Fruit fly (Drosophila melanogaster) whole organism, embryonic: ENCODE data around the gene CG34148.

Experiments
- ATbp ChIP-seq: fragments of 200-800 bp; sonication (Bioruptor generic); optimal IDR thresholded peaks from 2 replicates; lab custom pipeline; 2017; ENCODE audit warnings: missing biosample characterization, mild to moderate bottlenecking, missing genetic modification characterization, missing genetic modification reagents
- Atf3 ChIP-seq: fragments of 200-800 bp; sonication (Bioruptor generic); optimal IDR thresholded peaks from 3 replicates; lab custom pipeline; 2016; ENCODE audit warnings: missing biosample characterization, missing genetic modification characterization
- Atf6 ChIP-seq: fragments of 200-800 bp; sonication (Bioruptor generic); IDR thresholded peaks from 2 replicates; pipeline ENCODE4 v1.3.6; 2022; ENCODE audit warnings: missing biosample characterization, missing genetic modification characterization
- Bdp1 ChIP-seq: fragments of 200-800 bp; sonication (Bioruptor generic); optimal IDR thresholded peaks from 3 replicates; lab custom pipeline; 2016; ENCODE audit warnings: missing biosample characterization, missing genetic modification characterization
- Bteb2 ChIP-seq: fragments of 200-800 bp; sonication (Bioruptor generic); optimal IDR thresholded peaks from 2 replicates; lab custom pipeline; 2016; ENCODE audit warnings: missing biosample characterization, missing genetic modification characterization
- CG10147 ChIP-seq: fragments of 200-800 bp; sonication (Bioruptor generic); optimal IDR thresholded peaks from 2 replicates; lab custom pipeline; 2019; ENCODE audit warnings: missing biosample characterization, mild to moderate bottlenecking, missing genetic modification characterization, moderate library complexity
- CG10366 ChIP-seq: fragments of 200-800 bp; sonication (Bioruptor generic); IDR thresholded peaks from 2 replicates; pipeline ENCODE4 v1.3.6; 2022; ENCODE audit warnings: missing biosample characterization, missing genetic modification characterization
- CG11723 ChIP-seq: fragments of 200-800 bp; sonication (Bioruptor generic); optimal IDR thresholded peaks from 2 replicates; lab custom pipeline; 2017; ENCODE audit warnings: missing biosample characterization, mild to moderate bottlenecking, missing genetic modification characterization
- CG12659 ChIP-seq: fragments of 200-800 bp; sonication (Bioruptor generic); optimal IDR thresholded peaks from 3 replicates; lab custom pipeline; 2017; ENCODE audit warnings: mild to moderate bottlenecking, missing biosample characterization, missing genetic modification reagents, missing genetic modification characterization
- CG12769 ChIP-seq: fragments of 200-800 bp; sonication (Bioruptor generic); optimal IDR thresholded peaks from 2 replicates; lab custom pipeline; 2019; ENCODE audit warnings: missing biosample characterization, mild to moderate bottlenecking, missing genetic modification characterization, moderate library complexity
- CG12942 ChIP-seq: fragments of 200-800 bp; sonication (Bioruptor generic); optimal IDR thresholded peaks from 3 replicates; lab custom pipeline; 2016; ENCODE audit warnings: missing biosample characterization, missing genetic modification characterization
- CG14014 ChIP-seq: fragments of 200-800 bp; sonication (Bioruptor generic); IDR thresholded peaks from 2 replicates; pipeline ENCODE4 v1.3.6; 2022; ENCODE audit warnings: missing biosample characterization, missing genetic modification characterization
- CG15514 ChIP-seq: fragments of 200-800 bp; sonication (Bioruptor generic); optimal IDR thresholded peaks from 3 replicates; lab custom pipeline; 2017; ENCODE audit warnings: missing biosample characterization, missing genetic modification characterization, mild to moderate bottlenecking, moderate library complexity, missing genetic modification reagents
- CG30020 ChIP-seq: fragments of 200-800 bp; optimal IDR thresholded peaks from 2 replicates; lab custom pipeline; 2019; ENCODE audit warnings: missing biosample characterization, mild to moderate bottlenecking, missing genetic modification characterization, moderate library complexity
- CG31388 ChIP-seq: fragments of 200-800 bp; sonication (Bioruptor generic); optimal IDR thresholded peaks from 2 replicates; lab custom pipeline; 2016; ENCODE audit warnings: missing biosample characterization, missing genetic modification characterization
- CG34224 ChIP-seq: fragments of 200-800 bp; sonication (Bioruptor generic); IDR thresholded peaks from 3 replicates; pipeline ENCODE4 v1.3.6; 2022; ENCODE audit warnings: missing biosample characterization, missing genetic modification characterization; ENCODE audit not compliant: partially characterized antibody
- CG9876 ChIP-seq: fragments of 200-800 bp; sonication (Bioruptor generic); optimal IDR thresholded peaks from 2 replicates; lab custom pipeline; 2016; ENCODE audit warnings: missing biosample characterization, missing genetic modification characterization
- CkIIα-i1 ChIP-seq: fragments of 200-800 bp; sonication (Bioruptor generic); IDR thresholded peaks from 2 replicates; pipeline ENCODE4 v1.3.6; 2022; ENCODE audit warnings: missing biosample characterization, missing genetic modification characterization
- CrebB ChIP-seq: fragments of 200-800 bp; sonication (Bioruptor generic); optimal IDR thresholded peaks from 3 replicates; lab custom pipeline; 2018; ENCODE audit warnings: missing biosample characterization, mild to moderate bottlenecking, missing genetic modification characterization
- Eip74EF ChIP-seq, 2 experiments: fragments of 200-800 bp in 1 of 2; fragments of >200 bp in 1 of 2; sonication (Bioruptor generic) in 1 of 2; optimal IDR thresholded peaks; 2 replicates each; lab custom pipeline; 2017 to 2019; ENCODE audit warnings: missing biosample characterization in 2 of 2, missing genetic modification characterization in 2 of 2, mild to moderate bottlenecking in 1 of 2, moderate library complexity in 1 of 2
- Ets65A ChIP-seq: fragments of 200-800 bp; sonication (Bioruptor generic); peaks from one replicate; lab custom pipeline; 2016; ENCODE audit warnings: missing biosample characterization, missing genetic modification characterization
- Gsc ChIP-seq: fragments of 200-800 bp; sonication (Bioruptor generic); IDR thresholded peaks from 2 replicates; pipeline ENCODE4 v1.3.6; 2022; ENCODE audit warnings: missing biosample characterization, missing genetic modification characterization
- NC2β ChIP-seq: fragments of 200-800 bp; sonication (Bioruptor generic); optimal IDR thresholded peaks from 2 replicates; lab custom pipeline; 2016; ENCODE audit warnings: missing biosample characterization, missing genetic modification characterization
- Nf-YA ChIP-seq: fragments of 200-800 bp; sonication (Bioruptor generic); IDR thresholded peaks from 2 replicates; pipeline ENCODE4 v1.3.6; 2022; ENCODE audit warnings: missing biosample characterization, missing genetic modification characterization
- Nf-YB ChIP-seq: fragments of 200-800 bp; sonication (Bioruptor generic); optimal IDR thresholded peaks from 3 replicates; lab custom pipeline; 2019; ENCODE audit warnings: missing biosample characterization, mild to moderate bottlenecking, missing genetic modification characterization, moderate library complexity
- NfI ChIP-seq: fragments of 200-800 bp; sonication (Bioruptor generic); optimal IDR thresholded peaks from 3 replicates; lab custom pipeline; 2018; ENCODE audit warnings: missing biosample characterization, mild to moderate bottlenecking, missing genetic modification characterization, moderate library complexity
- Oaz ChIP-seq: fragments of 200-800 bp; sonication (Bioruptor generic); IDR thresholded peaks from 2 replicates; pipeline ENCODE4 v1.3.6; 2022; ENCODE audit warnings: missing biosample characterization, missing genetic modification characterization
- Opbp ChIP-seq: fragments of 200-800 bp; sonication (Bioruptor generic); IDR thresholded peaks from 3 replicates; pipeline ENCODE4 v1.3.6; 2022; ENCODE audit warnings: missing biosample characterization, missing genetic modification characterization; ENCODE audit not compliant: partially characterized antibody
- Pdp1 ChIP-seq, 2 experiments: fragments of 200-800 bp; sonication (Bioruptor generic); optimal IDR thresholded peaks; 3 replicates each; lab custom pipeline; 2016; ENCODE audit warnings: missing biosample characterization in 2 of 2, missing genetic modification characterization in 2 of 2, mild to moderate bottlenecking in 1 of 2, moderate library complexity in 1 of 2
- Sox102F ChIP-seq: fragments of 200-800 bp; sonication (Bioruptor generic); optimal IDR thresholded peaks from 2 replicates; lab custom pipeline; 2018; ENCODE audit warnings: missing biosample characterization, mild to moderate bottlenecking, missing genetic modification characterization, moderate library complexity
- Tbp ChIP-seq: fragments of >200 bp; optimal IDR thresholded peaks from 2 replicates; lab custom pipeline; 2018; ENCODE audit warnings: missing biosample characterization, missing genetic modification characterization
- ac ChIP-seq: fragments of 200-800 bp; sonication (Bioruptor generic); optimal IDR thresholded peaks from 3 replicates; lab custom pipeline; 2017; ENCODE audit warnings: missing biosample characterization, mild to moderate bottlenecking, missing genetic modification characterization
- bigmax ChIP-seq: fragments of 200-800 bp; sonication (Bioruptor generic); optimal IDR thresholded peaks from 2 replicates; lab custom pipeline; 2018; ENCODE audit warnings: missing biosample characterization, mild to moderate bottlenecking, missing genetic modification characterization
- chn ChIP-seq: fragments of 200-800 bp; sonication (Bioruptor generic); optimal IDR thresholded peaks from 2 replicates; lab custom pipeline; 2016; ENCODE audit warnings: missing biosample characterization, missing genetic modification characterization
- dan ChIP-seq: fragments of 200-800 bp; sonication (Bioruptor generic); IDR thresholded peaks from 2 replicates; pipeline ENCODE4 v1.3.6; 2022; ENCODE audit warnings: missing biosample characterization, missing genetic modification characterization
- dimm ChIP-seq: fragments of 200-800 bp; sonication (Bioruptor generic); IDR thresholded peaks from 2 replicates; pipeline ENCODE4 v1.3.6; 2022; ENCODE audit warnings: missing biosample characterization, missing genetic modification characterization
- disco-r ChIP-seq: fragments of 200-800 bp; sonication (Bioruptor generic); optimal IDR thresholded peaks from 2 replicates; lab custom pipeline; 2016; ENCODE audit warnings: missing biosample characterization, missing genetic modification characterization
- ems ChIP-seq: fragments of 200-800 bp; sonication (Bioruptor generic); optimal IDR thresholded peaks from 3 replicates; lab custom pipeline; 2016; ENCODE audit warnings: missing biosample characterization, missing genetic modification characterization
- fd3F ChIP-seq: fragments of 200-800 bp; sonication (Bioruptor generic); optimal IDR thresholded peaks from 2 replicates; lab custom pipeline; 2018; ENCODE audit warnings: missing biosample characterization, mild to moderate bottlenecking, missing genetic modification characterization, moderate library complexity
- gsb-n ChIP-seq: fragments of 200-800 bp; sonication (Bioruptor generic); optimal IDR thresholded peaks from 3 replicates; lab custom pipeline; 2018; ENCODE audit warnings: missing biosample characterization, mild to moderate bottlenecking, missing genetic modification characterization
- her ChIP-seq: fragments of 200-800 bp; sonication (Bioruptor generic); optimal IDR thresholded peaks from 2 replicates; lab custom pipeline; 2016; ENCODE audit warnings: missing biosample characterization, missing genetic modification characterization
- jing ChIP-seq: fragments of 200-800 bp; sonication (Bioruptor generic); optimal IDR thresholded peaks from 2 replicates; lab custom pipeline; 2018; ENCODE audit warnings: missing biosample characterization, mild to moderate bottlenecking, missing genetic modification characterization
- jumu ChIP-seq: fragments of 200-800 bp; sonication (Bioruptor generic); optimal IDR thresholded peaks from 3 replicates; lab custom pipeline; 2016; ENCODE audit warnings: missing biosample characterization, missing genetic modification characterization
- nerfin-1 ChIP-seq: fragments of 200-800 bp; sonication (Bioruptor generic); optimal IDR thresholded peaks from 3 replicates; lab custom pipeline; 2019; ENCODE audit warnings: missing biosample characterization, mild to moderate bottlenecking, missing genetic modification characterization, moderate library complexity
- pb ChIP-seq: fragments of 200-800 bp; sonication (Bioruptor generic); optimal IDR thresholded peaks from 3 replicates; lab custom pipeline; 2016; ENCODE audit warnings: missing biosample characterization, missing genetic modification characterization
- salm ChIP-seq: fragments of 200-800 bp; sonication (Bioruptor generic); optimal IDR thresholded peaks from 2 replicates; lab custom pipeline; 2018; ENCODE audit warnings: missing biosample characterization, mild to moderate bottlenecking, missing genetic modification characterization
- schlank ChIP-seq: fragments of 200-800 bp; sonication (Bioruptor generic); optimal IDR thresholded peaks from 2 replicates; lab custom pipeline; 2018; ENCODE audit warnings: missing biosample characterization, mild to moderate bottlenecking, missing genetic modification characterization
- slou ChIP-seq: fragments of 200-800 bp; sonication (Bioruptor generic); optimal IDR thresholded peaks from 3 replicates; lab custom pipeline; 2016; ENCODE audit warnings: missing biosample characterization, missing genetic modification characterization
- toy ChIP-seq: fragments of 200-800 bp; sonication (Bioruptor generic); IDR thresholded peaks from 2 replicates; pipeline ENCODE4 v1.3.6; 2022; ENCODE audit warnings: missing biosample characterization, missing genetic modification characterization
- tx ChIP-seq: fragments of 200-800 bp; sonication (Bioruptor generic); optimal IDR thresholded peaks from 2 replicates; lab custom pipeline; 2016; ENCODE audit warnings: missing biosample characterization, missing genetic modification characterization
- wek ChIP-seq: fragments of 200-800 bp; sonication (Bioruptor generic); optimal IDR thresholded peaks from 3 replicates; lab custom pipeline; 2018; ENCODE audit warnings: missing biosample characterization, mild to moderate bottlenecking, missing genetic modification characterization, moderate library complexity

Gene CG34148

DNA sequence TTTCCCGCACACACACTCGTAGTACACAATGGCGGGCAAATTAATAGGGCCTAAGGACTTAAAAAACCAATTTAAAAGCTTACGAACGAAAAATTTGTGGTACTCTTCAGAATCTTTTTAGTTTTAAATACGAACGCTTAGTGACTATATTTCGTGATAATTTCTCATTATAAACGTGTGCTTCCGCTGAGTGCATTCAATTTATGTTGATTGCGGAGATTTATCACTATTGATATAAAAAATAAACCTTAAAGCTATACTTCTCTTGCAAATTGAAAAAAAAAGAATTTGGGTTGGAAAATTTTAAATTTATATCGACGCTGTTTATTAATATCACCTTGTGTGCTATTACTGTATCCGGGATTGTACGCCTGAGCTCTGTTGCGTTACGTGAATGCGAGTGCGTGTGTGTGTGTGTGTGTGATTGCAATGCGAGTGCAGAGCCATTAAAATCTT, 29.5 kb downstream of the CG34148 start (continued):
- TF ChIP-seq slou (GFP tag; lab: Kevin White, UChicago), result peak; percentile 52
- TF ChIP-seq Ets65A, result peak; percentile 92
- TF ChIP-seq nerfin-1 (tag; lab: Kevin White, UChicago), result peak; percentile 74
- no peak; the same call in 1 of the 2 replicates for TF ChIP-seq CG14014
- TF ChIP-seq ATbp (GFP tag; lab: Kevin White, UChicago), result peak; percentile 57
- no peak for TF ChIP-seq bigmax
- peak; percentile 76 to 78 for TF ChIP-seq Pdp1 (GFP tag; optimal IDR thresholded peaks at IDR 0.05; lab: Kevin White, UChicago)
- no peak for TF ChIP-seq disco-r (GFP tag; lab: Kevin White, UChicago)
- TF ChIP-seq CG9876, result peak; percentile 24
- no peak for TF ChIP-seq Nf-YA (GFP tag; lab: Robert Waterston, UW)
- TF ChIP-seq CG34224, result no peak
- TF ChIP-seq chn (GFP tag; lab: Kevin White, UChicago), result peak; percentile 61
- no peak for TF ChIP-seq Oaz (GFP tag; lab: Robert Waterston, UW)
- TF ChIP-seq CG15514 (GFP tag; lab: Kevin White, UChicago), result peak; percentile 13
- TF ChIP-seq jing (GFP tag; lab: Kevin White, UChicago), result peak; percentile 1
- TF ChIP-seq salm (tag; lab: Kevin White, UChicago), result peak; percentile 19
- no peak for TF ChIP-seq Gsc (GFP tag; lab: Robert Waterston, UW)
- peak; percentile 51 for TF ChIP-seq CG11723 (GFP tag; lab: Kevin White, UChicago)
- TF ChIP-seq CG10366 (GFP tag; lab: Robert Waterston, UW), result peak; percentile 24; the same call in 1 of the 2 replicates
- TF ChIP-seq ems, result peak; percentile 65
- peak; percentile 53 for TF ChIP-seq ac (GFP tag; lab: Kevin White, UChicago)
- no peak for TF ChIP-seq toy (GFP tag; lab: Robert Waterston, UW)
- TF ChIP-seq CG12942 (GFP tag; lab: Kevin White, UChicago), result peak; percentile 47
- TF ChIP-seq Eip74EF (GFP tag; optimal IDR thresholded peaks at IDR 0.05; lab: Kevin White, UChicago), result peak in 1 of 2 experiments; percentile 78
- TF ChIP-seq Tbp (GFP tag; lab: Kevin White, UChicago), result no peak
- no peak for TF ChIP-seq Opbp (GFP tag; lab: Robert Waterston, UW)
- peak; percentile 64 for TF ChIP-seq CG10147 (GFP tag; lab: Kevin White, UChicago)
- no peak for TF ChIP-seq dan
- peak; percentile 34 for TF ChIP-seq CG30020 (tag; lab: Kevin White, UChicago)
- peak; percentile 58 for TF ChIP-seq Nf-YB (GFP tag; lab: Kevin White, UChicago)
- peak; percentile 69 for TF ChIP-seq CG12659 (GFP tag; lab: Kevin White, UChicago)
- peak; percentile 28 for TF ChIP-seq her (GFP tag; lab: Kevin White, UChicago)
- TF ChIP-seq Bdp1, result no peak
- TF ChIP-seq fd3F, result no peak
- no peak for TF ChIP-seq CG31388
- peak; percentile 32 for TF ChIP-seq tx (GFP tag; lab: Kevin White, UChicago)
- TF ChIP-seq CkIIα-i1, result no peak
- TF ChIP-seq Atf6, result no peak
- peak; percentile 56 for TF ChIP-seq gsb-n (tag; lab: Kevin White, UChicago)
- no peak for TF ChIP-seq CrebB (tag; lab: Kevin White, UChicago)
- TF ChIP-seq Atf3 (GFP tag; lab: Kevin White, UChicago), result peak; percentile 16
- peak; percentile 66 for TF ChIP-seq NC2β
- peak; percentile 14 for TF ChIP-seq Bteb2 (GFP tag; lab: Kevin White, UChicago)
- TF ChIP-seq Sox102F (GFP tag; lab: Kevin White, UChicago), result peak; percentile 65
- TF ChIP-seq schlank (tag; lab: Kevin White, UChicago), result no peak
- TF ChIP-seq wek (GFP tag; lab: Kevin White, UChicago), result no peak
- no peak for TF ChIP-seq CG12769 (tag; lab: Kevin White, UChicago)
- TF ChIP-seq NfI (GFP tag; lab: Kevin White, UChicago), result peak; percentile 43
- peak; percentile 30 for TF ChIP-seq jumu (GFP tag; lab: Kevin White, UChicago)
- TF ChIP-seq dimm, result no peak
- peak; percentile 46 for TF ChIP-seq pb
